Worm (Caenorhabditis elegans): ENCODE results near the gene pqn-37.

pqn-37 gene

DNA sequence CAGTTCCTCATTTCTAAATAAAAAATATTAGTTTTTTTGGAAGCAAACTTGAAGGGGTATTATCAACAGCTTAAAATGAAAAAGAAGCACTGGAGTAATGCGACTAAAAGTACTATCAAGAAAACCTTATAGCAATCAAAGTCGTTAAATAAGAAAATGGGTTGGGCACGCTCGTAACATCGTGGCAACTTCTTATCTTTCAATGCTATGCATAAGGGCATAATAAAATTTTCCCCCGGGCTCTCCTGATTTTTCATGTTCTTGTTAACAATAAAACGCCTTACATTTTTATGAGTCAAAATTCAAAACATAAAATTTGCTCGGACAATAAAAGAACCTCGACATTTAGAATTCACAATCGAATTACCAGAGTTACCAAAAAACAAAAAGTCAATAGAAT lies 6.7 kb downstream of the pqn-37 start, which contains the start of gene irg-7:
irg-7 (minus strand) TSS at position 23 of the 400 bp plus-strand sequence.
- TF ChIP-seq pqm-1 (tag; optimal IDR thresholded peaks at IDR 0.05) (peak; percentile 74), elt-2 (tag; optimal IDR thresholded peaks at IDR 0.05) (peak; percentile 79), mdl-1 (tag; optimal IDR thresholded peaks at IDR 0.05) (no peak)

DNA sequence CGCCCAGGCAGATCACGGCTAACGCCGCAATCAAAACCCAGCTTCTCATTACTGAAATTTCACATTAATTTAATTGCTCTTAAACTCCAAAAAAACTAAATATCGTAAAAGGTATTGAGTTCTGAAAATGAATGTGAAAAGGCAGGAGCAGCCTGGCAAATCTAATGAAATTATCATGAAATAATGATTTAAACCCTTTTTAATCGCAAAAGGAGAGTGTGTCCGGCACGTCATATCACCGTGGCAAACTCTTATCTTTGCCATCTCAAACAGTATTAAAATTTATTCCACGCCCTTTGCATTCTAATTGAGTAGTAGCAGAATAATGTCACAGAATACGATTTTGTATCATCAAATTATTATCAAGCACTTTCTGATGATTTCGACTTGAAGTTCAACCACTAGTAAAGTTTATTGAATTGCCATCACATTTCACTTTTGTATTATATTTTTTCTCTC lies 14.9 kb downstream of the pqn-37 start, which contains the start of gene F28B4.3:
F28B4.3 (minus strand) TSS at position 51 of the 459 bp plus-strand sequence.
- TF ChIP-seq ceh-9 (tag; optimal IDR thresholded peaks at IDR 0.05) = no peak
- TF ChIP-seq nhr-237 (tag; optimal IDR thresholded peaks at IDR 0.05) = no peak
- no peak for TF ChIP-seq lin-15B (tag; optimal IDR thresholded peaks at IDR 0.05)
- TF ChIP-seq pqm-1 (tag; optimal IDR thresholded peaks at IDR 0.05) = peak; percentile 92
- TF ChIP-seq jun-1 (tag; optimal IDR thresholded peaks at IDR 0.05) = peak; percentile 41
- TF ChIP-seq egl-5 (tag; optimal IDR thresholded peaks at IDR 0.05) = no peak
- TF ChIP-seq nhr-77 (tag; optimal IDR thresholded peaks at IDR 0.05) = no peak
- peak; percentile 95 for TF ChIP-seq elt-2 (tag; optimal IDR thresholded peaks at IDR 0.05)
- no peak for TF ChIP-seq ztf-11 (tag; optimal IDR thresholded peaks at IDR 0.05)

DNA sequence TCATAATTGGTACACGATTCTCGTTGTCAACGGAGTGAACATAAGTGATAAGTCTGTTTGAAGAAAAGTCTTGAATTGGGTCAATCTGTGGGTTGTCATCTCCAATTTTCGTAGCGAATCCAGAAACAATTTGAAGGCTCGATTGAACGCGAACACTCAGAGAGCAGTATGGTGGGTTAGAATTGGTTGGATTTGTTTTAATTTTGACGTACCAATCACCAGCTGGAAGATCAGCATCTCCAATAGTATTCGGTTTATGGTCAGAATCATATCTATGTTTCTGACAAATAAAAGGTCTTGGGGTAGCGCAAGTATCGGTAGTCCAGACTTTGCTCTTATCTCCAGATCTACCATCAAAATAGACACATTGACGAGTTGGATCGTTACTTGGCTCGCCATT lies 19.8 kb downstream of the pqn-37 start:
- TF ChIP-seq lin-15B (tag; optimal IDR thresholded peaks at IDR 0.05) (no peak), elt-2 (tag; optimal IDR thresholded peaks at IDR 0.05) (no peak), daf-12 (tag; optimal IDR thresholded peaks at IDR 0.05) (no peak), ceh-16 (tag; optimal IDR thresholded peaks at IDR 0.05) (no peak), pha-4 (tag; optimal IDR thresholded peaks at IDR 0.05) (no peak), egl-27 (tag; optimal IDR thresholded peaks at IDR 0.05) (no peak), nfya-1 (tag; optimal IDR thresholded peaks at IDR 0.05; ENCODE audit: insufficient read depth) (no peak), nhr-43 (tag; optimal IDR thresholded peaks at IDR 0.05; ENCODE audit: poor library complexity, severe bottlenecking) (no peak), tbx-2 (tag; optimal IDR thresholded peaks at IDR 0.05) (no peak), nhr-67 (tag; optimal IDR thresholded peaks at IDR 0.05) (no peak)

DNA sequence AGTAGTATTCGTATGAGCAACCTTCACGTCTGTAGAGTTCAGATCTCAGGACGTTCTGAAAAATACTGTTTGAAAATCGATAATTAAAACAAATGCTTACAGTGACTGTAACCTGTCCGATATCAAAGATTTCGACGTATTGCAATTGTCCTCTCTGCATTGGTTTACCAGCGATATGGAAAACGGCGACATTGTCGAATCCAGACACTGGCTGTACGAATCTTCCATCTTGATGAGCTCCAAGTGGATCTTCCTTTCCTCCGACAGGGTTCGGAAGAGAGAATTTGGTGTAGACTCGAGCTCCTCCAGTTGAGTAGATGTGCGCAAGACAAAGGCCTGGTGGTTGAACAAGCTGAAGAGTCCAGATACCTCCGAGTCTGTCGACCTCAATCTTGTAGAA lies 21.6 kb downstream of the pqn-37 start:
- no peak for TF ChIP-seq mdl-1 (tag; optimal IDR thresholded peaks at IDR 0.05)
- TF ChIP-seq pha-4 (tag; optimal IDR thresholded peaks at IDR 0.05) = no peak
- no peak for TF ChIP-seq nhr-67 (tag; optimal IDR thresholded peaks at IDR 0.05)
- no peak for TF ChIP-seq elt-2 (tag; optimal IDR thresholded peaks at IDR 0.05)
- no peak for TF ChIP-seq lin-15B (tag; optimal IDR thresholded peaks at IDR 0.05)
- TF ChIP-seq jun-1 (tag; optimal IDR thresholded peaks at IDR 0.05) = no peak
- no peak for TF ChIP-seq sea-2 (GFP tag; optimal IDR thresholded peaks at IDR 0.05)
- no peak for TF ChIP-seq ztf-11 (tag; optimal IDR thresholded peaks at IDR 0.05)
- TF ChIP-seq nhr-77 (tag; optimal IDR thresholded peaks at IDR 0.05) = no peak
- no peak for TF ChIP-seq nhr-76 (tag; optimal IDR thresholded peaks at IDR 0.05)
- TF ChIP-seq unc-39 (tag; optimal IDR thresholded peaks at IDR 0.05) = no peak
- no peak for TF ChIP-seq zag-1 (tag; optimal IDR thresholded peaks at IDR 0.05)
- no peak for TF ChIP-seq fos-1 (tag; optimal IDR thresholded peaks at IDR 0.05)
- TF ChIP-seq ceh-9 (tag; optimal IDR thresholded peaks at IDR 0.05) = no peak

DNA sequence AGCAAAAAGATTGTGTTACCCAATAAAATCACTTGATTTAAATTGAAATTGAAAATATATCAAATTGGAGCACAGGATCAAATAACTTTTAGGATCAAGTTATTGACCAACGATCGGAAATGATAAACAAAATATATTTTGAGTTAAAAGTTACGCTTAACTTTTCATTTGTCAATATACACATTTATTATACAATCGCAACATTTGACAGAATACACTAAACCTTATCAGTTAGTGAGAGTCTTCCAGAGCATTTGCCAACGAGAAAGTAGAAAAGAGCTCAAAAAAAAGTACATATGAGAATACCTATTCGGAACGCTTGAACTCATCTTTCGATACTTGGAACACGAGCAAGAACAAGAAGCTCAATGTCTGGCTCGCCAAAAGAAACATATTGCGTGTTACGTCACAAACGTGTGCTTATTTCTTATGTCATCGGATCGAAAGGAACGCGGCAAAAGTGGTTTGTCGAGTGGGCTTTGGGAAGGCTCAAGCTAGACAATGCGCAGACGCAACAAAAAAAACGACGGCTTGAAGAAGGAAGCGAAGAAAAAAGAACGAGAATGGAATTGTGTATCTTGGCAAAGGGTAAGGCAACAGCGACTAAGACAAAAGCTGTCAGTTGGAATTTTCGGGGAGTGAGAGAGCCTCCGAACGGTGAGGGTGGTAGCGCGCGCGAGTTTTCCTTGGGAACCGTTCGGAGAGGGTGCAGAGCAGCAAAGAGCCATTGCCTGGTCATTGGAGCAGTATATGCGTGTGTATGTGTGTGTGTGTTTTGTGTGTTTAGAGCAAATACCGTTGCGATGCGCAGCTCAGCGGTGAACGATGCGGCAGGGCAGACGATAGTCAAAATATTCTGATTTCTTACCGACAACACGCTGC lies 23.7 kb downstream of the pqn-37 start:
- peak; percentile 7 for TF ChIP-seq pha-4 (tag; optimal IDR thresholded peaks at IDR 0.05)
- TF ChIP-seq lin-15B (tag; optimal IDR thresholded peaks at IDR 0.05) = no peak
- TF ChIP-seq elt-2 (tag; optimal IDR thresholded peaks at IDR 0.05) = peak; percentile 31
- no peak for TF ChIP-seq elt-3 (tag; optimal IDR thresholded peaks at IDR 0.05)
- peak; percentile 37 for TF ChIP-seq pqm-1 (tag; optimal IDR thresholded peaks at IDR 0.05)

DNA sequence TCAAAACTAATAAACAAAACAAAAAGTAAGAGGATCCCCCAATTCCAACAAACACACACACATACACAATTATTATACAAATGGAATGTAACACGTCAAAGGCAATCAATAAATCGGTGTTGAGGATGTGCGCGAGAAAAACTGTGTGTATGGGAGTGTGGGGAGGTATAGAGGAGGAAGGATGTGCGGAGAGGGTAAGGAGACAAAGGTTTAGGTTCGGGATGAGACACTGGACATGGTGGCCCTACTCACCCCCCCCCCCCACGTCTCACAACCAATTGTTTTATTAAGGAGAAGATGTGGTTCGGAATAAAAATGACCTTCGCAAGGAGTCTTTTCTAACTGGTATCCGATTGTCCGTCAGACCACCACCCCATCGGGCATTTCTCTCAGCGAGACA lies 27.2 kb downstream of the pqn-37 start:
- no peak for TF ChIP-seq tbx-2 (tag; optimal IDR thresholded peaks at IDR 0.05)
- TF ChIP-seq pha-4 (tag; optimal IDR thresholded peaks at IDR 0.05) = peak; percentile 2

DNA sequence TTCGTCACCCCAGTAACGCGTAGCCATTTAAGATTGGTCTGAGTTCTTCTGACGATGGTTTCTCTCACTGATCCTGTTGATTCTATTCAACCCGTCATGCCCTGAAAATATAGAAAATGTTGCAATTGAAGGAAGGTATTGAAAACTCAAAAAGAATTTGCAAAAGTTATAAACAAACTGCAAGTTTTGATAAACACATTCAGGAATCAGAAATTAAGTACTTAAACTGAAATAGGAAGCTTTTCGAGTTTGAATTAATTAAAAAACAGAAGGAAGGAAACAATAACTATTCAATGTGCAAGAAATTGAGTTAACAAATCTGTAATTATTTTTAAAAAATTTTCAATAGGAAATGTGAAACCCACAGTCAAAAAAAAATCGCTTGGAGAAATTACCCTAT lies 30.1 kb downstream of the pqn-37 start, which contains the start of gene rgl-1:
rgl-1 (minus strand) TSS at position 101 of the 400 bp plus-strand sequence.
- TF ChIP-seq nfya-1 (tag; optimal IDR thresholded peaks at IDR 0.05; ENCODE audit: insufficient read depth) (no peak), nhr-67 (tag; optimal IDR thresholded peaks at IDR 0.05) (no peak), nhr-25 (tag; optimal IDR thresholded peaks at IDR 0.05) (no peak), fkh-10 (GFP tag; optimal IDR thresholded peaks at IDR 0.05) (no peak), egl-5 (tag; optimal IDR thresholded peaks at IDR 0.05) (no peak), ZK546.5 (tag; optimal IDR thresholded peaks at IDR 0.05) (no peak), lsy-12 (tag; optimal IDR thresholded peaks at IDR 0.05) (no peak), elt-1 (tag; optimal IDR thresholded peaks at IDR 0.05) (no peak), hmg-11 (tag; optimal IDR thresholded peaks at IDR 0.05) (no peak), R02D3.7 (tag; optimal IDR thresholded peaks at IDR 0.05) (no peak), sea-2 (GFP tag; optimal IDR thresholded peaks at IDR 0.05) (no peak), nhr-11 (tag; optimal IDR thresholded peaks at IDR 0.05) (no peak), ceh-16 (tag; optimal IDR thresholded peaks at IDR 0.05) (no peak), ceh-82 (tag; optimal IDR thresholded peaks at IDR 0.05) (no peak), lin-39 (tag; optimal IDR thresholded peaks at IDR 0.05) (no peak), nhr-76 (tag; optimal IDR thresholded peaks at IDR 0.05) (no peak), ceh-9 (tag; optimal IDR thresholded peaks at IDR 0.05) (no peak), jun-1 (tag; optimal IDR thresholded peaks at IDR 0.05) (no peak), elt-3 (tag; optimal IDR thresholded peaks at IDR 0.05) (no peak)

Measured in whole organism, L3 larva.